Worm (Caenorhabditis elegans) whole organism, L3 larva: ENCODE data around the gene unc-51.

Source experiments
- ZK546.5 ChIP-seq: sonication (generic microtip); optimal IDR thresholded peaks from 2 replicates; lab custom pipeline; 2017; ENCODE audit warnings: missing biosample characterization, missing genetic modification characterization
- aly-2 ChIP-seq: fragments of 150-350 bp; optimal IDR thresholded peaks from 2 replicates; lab custom pipeline; 2014; ENCODE audit warnings: missing biosample characterization, missing genetic modification characterization
- elt-3 ChIP-seq, 3 experiments: fragments of 150-350 bp in 1 of 3; sonication (generic microtip) in 2 of 3; optimal IDR thresholded peaks; 2 replicates in 2 of 3; 4 replicates in 1 of 3; lab custom pipeline; 2014 to 2017; ENCODE audit warnings: missing biosample characterization in 3 of 3, missing genetic modification characterization in 3 of 3
- nhr-12 ChIP-seq: fragments of 150-350 bp; optimal IDR thresholded peaks from 2 replicates; lab custom pipeline; 2014; ENCODE audit warnings: missing biosample characterization, missing genetic modification characterization
- skn-1 ChIP-seq: fragments of 150-350 bp; optimal IDR thresholded peaks from 2 replicates; lab custom pipeline; 2014; ENCODE audit warnings: missing biosample characterization, missing genetic modification characterization
- unc-62 ChIP-seq: fragments of 150-350 bp; sonication (generic microtip); optimal IDR thresholded peaks from 4 replicates; lab custom pipeline; 2014; ENCODE audit warnings: missing biosample characterization, missing genetic modification reagents, missing genetic modification characterization

ce11 chrV:20004385-20004784 is at the start of gene unc-51:
- no peak for TF ChIP-seq ZK546.5 (tag; lab: Kevin White, UChicago)
- no peak for TF ChIP-seq elt-3 (tag; optimal IDR thresholded peaks at IDR 0.05; lab: Kevin White, UChicago)
- TF ChIP-seq nhr-12 (tag; lab: Kevin White, UChicago) = no peak
- TF ChIP-seq skn-1 (tag; lab: Kevin White, UChicago) = no peak
- TF ChIP-seq aly-2 (tag; lab: Kevin White, UChicago) = no peak
- TF ChIP-seq unc-62 (GFP tag; lab: Kevin White, UChicago) = no peak
